Fruit fly (Drosophila melanogaster): Measurements from ENCODE around the gene CG7888.

DNA sequence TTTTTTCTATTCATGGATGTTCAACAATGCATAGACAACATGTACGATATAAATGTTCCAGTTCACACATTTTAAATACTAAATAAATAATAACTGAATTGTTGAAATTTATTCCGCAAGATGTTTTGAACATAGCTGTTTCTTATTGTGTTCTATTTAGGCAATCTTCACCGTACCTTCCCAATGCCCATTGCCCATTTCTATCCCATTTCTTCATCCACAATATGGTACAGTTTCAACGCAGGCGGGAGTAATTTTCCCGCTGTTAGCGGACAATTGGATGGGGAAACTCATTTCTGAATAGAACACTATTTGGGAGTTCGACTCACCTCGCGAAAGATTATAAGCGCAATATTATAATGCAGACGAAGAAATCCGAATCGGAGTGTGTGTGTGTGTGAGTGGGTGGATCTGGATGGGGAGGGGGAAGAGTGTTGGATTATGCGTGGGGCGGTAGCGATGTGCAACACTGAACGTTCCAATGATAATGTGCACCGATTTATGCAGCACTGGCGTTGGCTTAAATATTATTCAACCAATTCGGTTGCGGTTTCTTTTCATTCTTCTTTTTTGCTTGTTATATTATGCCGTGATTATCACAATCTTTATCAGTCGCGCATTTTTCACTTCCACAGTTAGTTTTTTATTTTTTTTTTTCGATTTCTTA lies 38.2 kb downstream of the CG7888 start:
- TF ChIP-seq Ravus (GFP tag; IDR thresholded peaks at IDR 0.05) = no peak
- TF ChIP-seq CG12659 (GFP tag; optimal IDR thresholded peaks at IDR 0.05) = peak; percentile 61
- TF ChIP-seq pan (optimal IDR thresholded peaks at IDR 0.05) = no peak
- TF ChIP-seq pan (GFP tag; optimal IDR thresholded peaks at IDR 0.05 in 1 of 2, IDR thresholded peaks at IDR 0.05 in 1 of 2) = peak in 1 of 2 experiments; percentile 64
- TF ChIP-seq CG10654 (GFP tag; optimal IDR thresholded peaks at IDR 0.05) = peak; percentile 37
- 0 out of 2 replicates have a peak, but pooled peaks have one; percentile 9 for TF ChIP-seq stc (GFP tag; IDR thresholded peaks at IDR 0.05)
- no peak for TF ChIP-seq sim (GFP tag; IDR thresholded peaks at IDR 0.05)
- peak; percentile 24 for TF ChIP-seq Fer3 (tag; optimal IDR thresholded peaks at IDR 0.05)
- peak; percentile 26 for TF ChIP-seq CG6254 (GFP tag; optimal IDR thresholded peaks at IDR 0.05)

All from whole organism, embryonic.